Fruit fly (Drosophila melanogaster): ENCODE data around the gene Mzt1.

DNA sequence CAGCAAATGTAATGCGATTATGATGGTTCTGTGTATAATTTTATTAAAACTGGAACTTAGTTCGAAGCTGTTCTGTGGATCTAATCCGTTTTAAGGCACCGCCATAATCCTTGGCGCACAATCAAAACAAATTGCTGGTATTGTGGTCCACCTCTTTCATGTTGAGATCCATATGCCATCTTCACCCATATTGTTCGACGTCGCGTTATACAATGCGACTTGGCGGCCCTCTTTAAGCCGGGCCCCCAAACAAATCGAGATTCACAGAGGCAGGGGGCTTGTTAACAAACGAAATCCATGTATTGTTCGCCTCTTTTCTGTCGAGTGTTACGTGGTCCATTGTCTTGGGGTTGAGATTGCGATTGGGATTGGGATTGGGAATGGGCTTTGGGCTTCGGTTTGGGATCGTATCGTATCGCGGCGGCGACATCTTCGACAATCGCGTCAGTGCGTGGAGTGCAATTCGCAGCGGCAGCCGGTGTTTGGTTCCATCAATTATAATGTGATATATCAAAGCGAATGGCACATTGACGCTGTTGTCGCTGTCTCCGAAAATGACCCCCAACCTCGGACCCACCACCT is 47.8 kb downstream of the Mzt1 start:
- TF ChIP-seq CG33017 (tag; optimal IDR thresholded peaks at IDR 0.05) (no peak), cnc (optimal IDR thresholded peaks at IDR 0.05) (no peak), CG12768 (GFP tag; optimal IDR thresholded peaks at IDR 0.05) (no peak), CG5204 (GFP tag; optimal IDR thresholded peaks at IDR 0.05) (no peak), bab1 (GFP tag; optimal IDR thresholded peaks at IDR 0.05) (no peak), kay (GFP tag; ENCODE audit: borderline replicate concordance) (no peak), CG7101 (tag; optimal IDR thresholded peaks at IDR 0.05) (no peak)

All from whole organism, adult.